Worm (Caenorhabditis elegans): ENCODE data around the gene fbxb-74.

DNA sequence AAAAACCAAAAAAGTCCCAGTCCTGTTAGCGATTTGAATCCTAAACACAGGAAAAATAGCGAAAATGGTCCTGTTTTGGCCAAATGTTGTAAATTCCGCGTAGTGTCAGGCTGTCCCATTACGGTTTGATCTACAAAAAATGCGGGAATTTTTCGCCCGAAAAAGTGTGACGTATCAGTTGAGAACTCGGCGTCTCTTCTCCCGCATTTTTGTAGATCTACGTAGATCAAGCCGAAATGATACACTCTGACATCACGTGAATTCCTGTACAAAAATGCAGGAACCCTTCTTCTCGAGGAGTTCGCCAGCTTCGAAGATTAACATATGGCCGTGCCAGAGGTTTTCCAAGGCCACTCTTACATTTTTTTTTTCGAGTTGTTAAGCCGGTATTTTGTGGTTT lies 43.5 kb downstream of the fbxb-74 start:
- TF ChIP-seq skn-1 (tag; optimal IDR thresholded peaks at IDR 0.05) (no peak), egl-27 (tag; optimal IDR thresholded peaks at IDR 0.05) (no peak), nhr-77 (tag; optimal IDR thresholded peaks at IDR 0.05) (no peak), pha-4 (tag; optimal IDR thresholded peaks at IDR 0.05) (no peak), unc-62 (GFP tag; optimal IDR thresholded peaks at IDR 0.05) (no peak), lin-39 (tag; optimal IDR thresholded peaks at IDR 0.05) (no peak), R02D3.7 (tag; optimal IDR thresholded peaks at IDR 0.05) (no peak), zag-1 (tag; optimal IDR thresholded peaks at IDR 0.05) (no peak), ztf-4 (tag; optimal IDR thresholded peaks at IDR 0.05) (no peak)

Data from whole organism, L3 larva.